Worm (Caenorhabditis elegans): Measurements from ENCODE around the gene Y57G11C.33.

Y57G11C.33 gene

DNA sequence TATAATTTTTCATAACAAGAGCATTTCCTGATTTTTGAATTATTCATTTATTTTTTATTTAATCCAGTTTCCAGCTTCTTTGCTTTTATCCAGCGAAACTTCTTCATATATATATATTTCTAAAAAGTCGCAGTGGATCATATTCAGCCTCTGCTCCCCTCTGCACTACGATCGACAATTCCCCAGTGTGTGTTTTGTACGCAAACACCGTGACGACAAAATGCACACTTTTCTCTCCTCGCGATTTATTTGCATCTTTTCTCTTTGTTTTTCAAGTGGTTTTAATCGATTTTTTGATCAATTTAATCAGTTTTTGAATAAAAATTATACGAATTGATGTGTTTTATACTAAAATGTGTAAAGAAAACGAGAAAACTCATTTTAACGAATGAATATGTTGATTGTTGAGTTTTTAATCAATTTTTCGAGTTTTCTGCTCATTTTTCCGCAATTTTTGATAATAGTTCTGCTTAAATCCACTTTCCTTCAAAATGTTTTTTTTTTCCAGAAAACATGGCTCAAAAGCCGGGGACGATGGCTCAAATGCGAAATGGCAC is at the start of gene Y57G11C.33:
TSS of gene Y57G11C.33 (plus strand) at position 507 of the 557 bp plus-strand sequence.
- TF ChIP-seq dao-5 (tag; optimal IDR thresholded peaks at IDR 0.05), result no peak
- TF ChIP-seq him-1 (tag; optimal IDR thresholded peaks at IDR 0.05), result no peak
- peak; percentile 19 for TF ChIP-seq W03F9.2 (tag; optimal IDR thresholded peaks at IDR 0.05)

- TF ChIP-seq W03F9.2 (tag; optimal IDR thresholded peaks at IDR 0.05) (no peak), dao-5 (tag; optimal IDR thresholded peaks at IDR 0.05) (no peak), him-1 (tag; optimal IDR thresholded peaks at IDR 0.05) (no peak)
These were observed 48.3 kb upstream of the Y57G11C.33 start for ce11 chrIV:14608605-14609004.

DNA sequence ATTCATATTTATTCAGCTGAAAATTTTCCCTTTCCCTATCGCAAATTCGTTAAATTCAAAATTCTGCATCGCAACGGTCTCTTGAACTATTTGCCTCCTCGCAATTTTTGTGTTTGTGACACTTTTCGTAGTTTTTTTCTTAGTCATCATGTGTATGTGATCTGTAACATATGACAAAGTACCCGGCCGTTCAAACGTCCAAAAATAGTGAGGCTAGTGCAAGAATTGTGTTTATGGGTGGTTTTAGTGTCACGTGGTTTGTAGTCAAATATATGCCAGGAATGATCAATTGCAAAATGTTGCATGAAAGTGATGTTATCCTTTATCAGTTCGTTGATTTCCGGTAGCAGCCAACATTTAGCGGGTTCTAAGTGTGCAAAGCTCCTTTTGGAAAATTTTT is 47.1 kb upstream of the Y57G11C.33 start:
- TF ChIP-seq W03F9.2 (tag; optimal IDR thresholded peaks at IDR 0.05), result no peak
- no peak for TF ChIP-seq dao-5 (tag; optimal IDR thresholded peaks at IDR 0.05)
- TF ChIP-seq him-1 (tag; optimal IDR thresholded peaks at IDR 0.05), result no peak

ce11 chrIV:14610942-14611724 is 45.7 kb upstream of the Y57G11C.33 start:
- TF ChIP-seq dao-5 (tag; optimal IDR thresholded peaks at IDR 0.05) (peak; percentile 5), him-1 (tag; optimal IDR thresholded peaks at IDR 0.05) (no peak), W03F9.2 (tag; optimal IDR thresholded peaks at IDR 0.05) (no peak)

DNA sequence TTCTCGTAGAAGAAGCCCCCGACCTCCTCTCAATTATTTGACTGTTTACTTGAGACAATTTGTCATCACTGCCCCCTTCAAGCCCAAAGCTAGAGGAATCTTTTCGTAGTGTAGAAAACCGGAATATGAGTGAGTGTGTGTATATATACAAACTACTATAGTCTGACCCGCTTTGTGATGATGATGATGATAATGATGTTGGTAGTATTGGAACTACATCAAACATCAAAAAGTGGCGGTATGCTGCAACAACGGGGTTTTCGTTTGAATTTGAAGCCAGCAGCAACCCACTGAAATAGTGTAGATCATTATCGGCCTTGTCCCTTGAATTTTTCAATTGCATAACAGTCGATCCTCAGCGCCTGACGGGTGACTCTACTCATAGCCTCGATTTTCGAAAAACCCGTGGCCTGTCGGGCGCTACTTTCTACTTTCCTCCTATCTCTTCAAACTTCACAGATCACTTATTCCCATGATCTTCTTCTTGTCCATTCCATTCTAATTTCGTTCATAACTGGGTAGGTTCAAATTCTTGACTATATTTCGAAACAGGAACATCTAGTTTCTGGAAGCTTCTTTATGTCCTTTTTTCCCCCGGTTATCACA is 44.9 kb upstream of the Y57G11C.33 start:
- TF ChIP-seq him-1 (tag; optimal IDR thresholded peaks at IDR 0.05) (no peak), dao-5 (tag; optimal IDR thresholded peaks at IDR 0.05) (no peak), W03F9.2 (tag; optimal IDR thresholded peaks at IDR 0.05) (no peak)

DNA sequence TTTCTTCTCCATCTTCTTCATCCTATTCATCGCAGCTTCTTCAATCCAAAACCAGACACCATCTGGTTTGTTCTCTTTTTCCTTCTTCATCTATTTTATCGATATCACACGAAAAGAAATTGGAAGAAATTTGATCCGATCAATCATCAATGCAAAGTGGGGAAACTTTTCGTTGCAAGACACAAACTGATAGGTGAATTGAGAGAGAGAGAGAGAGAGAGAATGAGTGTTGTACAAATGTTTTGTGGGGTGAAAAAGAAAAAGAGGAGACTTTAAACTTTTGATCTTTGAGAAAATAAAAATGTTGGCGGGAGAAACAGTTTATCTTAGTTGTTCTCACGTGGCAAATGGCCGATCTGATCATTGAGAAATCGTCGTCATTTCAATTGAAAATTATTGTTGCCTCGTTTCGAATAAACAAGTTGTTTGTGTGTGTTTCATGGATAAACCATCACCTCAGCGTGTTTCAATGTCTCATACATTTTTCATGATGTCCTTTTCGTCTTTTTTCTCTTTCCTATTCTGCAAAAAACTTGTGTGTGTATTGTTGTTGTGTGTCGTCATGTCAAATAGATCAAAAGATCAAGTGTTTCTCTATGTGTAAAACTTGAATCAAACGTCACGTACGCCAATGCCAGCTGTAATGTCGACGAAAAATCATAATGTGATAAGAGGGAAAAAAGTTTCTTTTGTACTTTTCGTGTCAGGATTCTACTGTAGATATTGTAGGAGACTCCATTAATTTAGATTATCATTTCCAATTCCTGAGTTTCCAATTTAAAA is 44.1 kb upstream of the Y57G11C.33 start:
- no peak for TF ChIP-seq him-1 (tag; optimal IDR thresholded peaks at IDR 0.05)

DNA sequence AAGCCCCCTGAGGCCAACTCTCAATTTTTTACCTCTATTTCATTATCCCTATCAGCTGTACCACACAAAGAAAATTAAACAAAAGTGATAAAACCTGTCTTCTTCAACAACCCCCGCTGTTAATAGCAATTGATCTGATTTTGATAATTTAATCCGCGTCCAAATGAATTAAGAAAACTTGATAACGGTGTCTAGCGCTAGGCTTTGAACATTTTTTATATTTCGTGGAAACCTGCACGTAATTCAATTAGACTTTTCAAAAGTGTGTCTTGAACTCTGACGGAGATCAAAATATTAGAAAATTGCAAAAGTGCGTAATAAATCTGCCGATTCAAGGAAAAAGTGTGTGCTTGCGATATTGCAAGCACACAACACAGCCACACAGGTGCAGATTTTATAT is 43.5 kb upstream of the Y57G11C.33 start:
- TF ChIP-seq W03F9.2 (tag; optimal IDR thresholded peaks at IDR 0.05), result no peak
- no peak for TF ChIP-seq dao-5 (tag; optimal IDR thresholded peaks at IDR 0.05)
- TF ChIP-seq him-1 (tag; optimal IDR thresholded peaks at IDR 0.05), result no peak

DNA sequence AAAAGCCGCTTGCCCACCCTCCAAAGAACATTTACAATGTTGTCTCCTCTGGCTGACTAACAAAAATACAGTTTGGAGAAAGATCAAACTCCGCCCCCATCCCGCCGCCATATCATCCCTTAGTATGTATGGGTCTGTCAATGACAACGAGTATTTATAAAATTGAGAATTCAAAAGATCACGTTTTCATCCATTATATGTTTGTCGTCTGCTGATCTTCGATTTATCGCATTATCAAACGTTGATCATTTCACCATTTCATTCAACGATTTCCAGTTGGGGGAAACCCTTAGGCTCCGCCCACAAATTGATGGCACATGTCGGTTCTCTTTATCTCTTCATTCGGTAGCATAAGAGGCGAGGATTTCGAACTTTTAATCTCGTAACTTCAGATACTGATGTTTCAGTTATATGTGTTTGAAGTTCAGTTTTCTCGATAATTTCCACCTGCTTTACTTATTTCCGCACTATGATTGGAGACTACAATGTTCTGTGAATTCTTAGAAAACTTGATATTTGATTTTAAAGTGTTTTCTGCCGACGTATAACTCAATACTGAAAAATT is 42.6 kb upstream of the Y57G11C.33 start:
- no peak for TF ChIP-seq W03F9.2 (tag; optimal IDR thresholded peaks at IDR 0.05)
- no peak for TF ChIP-seq him-1 (tag; optimal IDR thresholded peaks at IDR 0.05)
- no peak for TF ChIP-seq dao-5 (tag; optimal IDR thresholded peaks at IDR 0.05)

- TF ChIP-seq dao-5 (tag; optimal IDR thresholded peaks at IDR 0.05), result no peak
- no peak for TF ChIP-seq W03F9.2 (tag; optimal IDR thresholded peaks at IDR 0.05)
- TF ChIP-seq him-1 (tag; optimal IDR thresholded peaks at IDR 0.05), result no peak
These were observed 40.6 kb upstream of the Y57G11C.33 start, which contains the start of gene dmd-6 for ce11 chrIV:14616303-14616702. dmd-6 (plus strand) TSS chrIV:14616603.

DNA sequence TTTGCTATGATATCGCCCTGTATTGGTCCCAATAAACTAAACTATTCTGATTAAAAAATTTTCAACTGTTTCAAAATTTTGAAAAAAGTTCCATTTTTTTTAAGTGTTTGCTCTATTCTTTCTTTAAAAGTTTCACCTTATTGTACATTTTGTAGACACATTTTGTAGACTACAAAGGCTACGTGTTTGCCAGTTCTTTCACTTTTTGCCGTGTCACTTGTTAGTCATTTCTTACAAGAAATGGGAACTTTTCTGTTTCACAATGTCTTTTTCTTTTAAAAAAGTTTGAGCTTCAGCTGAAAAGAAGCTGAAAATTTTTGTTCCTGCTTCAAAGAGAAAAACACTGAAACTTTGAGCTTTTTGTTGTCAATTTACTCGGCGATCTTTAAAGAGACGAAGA is 39.8 kb upstream of the Y57G11C.33 start:
- TF ChIP-seq W03F9.2 (tag; optimal IDR thresholded peaks at IDR 0.05), result no peak
- no peak for TF ChIP-seq him-1 (tag; optimal IDR thresholded peaks at IDR 0.05)
- TF ChIP-seq dao-5 (tag; optimal IDR thresholded peaks at IDR 0.05), result no peak

ce11 chrIV:14617498-14617897 is 39.4 kb upstream of the Y57G11C.33 start:
- no peak for TF ChIP-seq W03F9.2 (tag; optimal IDR thresholded peaks at IDR 0.05)

- no peak for TF ChIP-seq W03F9.2 (tag; optimal IDR thresholded peaks at IDR 0.05)
- TF ChIP-seq dao-5 (tag; optimal IDR thresholded peaks at IDR 0.05), result no peak
- no peak for TF ChIP-seq him-1 (tag; optimal IDR thresholded peaks at IDR 0.05)
These were observed 38.9 kb upstream of the Y57G11C.33 start for ce11 chrIV:14617985-14618384.

- no peak for TF ChIP-seq dao-5 (tag; optimal IDR thresholded peaks at IDR 0.05)
- TF ChIP-seq W03F9.2 (tag; optimal IDR thresholded peaks at IDR 0.05), result no peak
- no peak for TF ChIP-seq him-1 (tag; optimal IDR thresholded peaks at IDR 0.05)
These were observed 38.3 kb upstream of the Y57G11C.33 start for ce11 chrIV:14618551-14618950.
